Fruit fly (Drosophila melanogaster) whole organism, embryonic: ENCODE results near the gene slmo.

Source experiments
- Aef1 ChIP-seq: fragments of 200-800 bp; sonication (Bioruptor generic); IDR thresholded peaks from 3 replicates; pipeline ENCODE4 v1.3.6; 2022; ENCODE audit warnings: missing biosample characterization, missing genetic modification characterization
- BEAF-32 ChIP-seq: fragments of 200-800 bp; sonication (Bioruptor generic); optimal IDR thresholded peaks from 3 replicates; lab custom pipeline; 2017; ENCODE audit warnings: missing biosample characterization, missing genetic modification characterization, mild to moderate bottlenecking, moderate library complexity, missing genetic modification reagents
- Bteb2 ChIP-seq: fragments of 200-800 bp; sonication (Bioruptor generic); optimal IDR thresholded peaks from 2 replicates; lab custom pipeline; 2016; ENCODE audit warnings: missing biosample characterization, missing genetic modification characterization
- C15 ChIP-seq: fragments of 200-800 bp; sonication (Bioruptor generic); IDR thresholded peaks from 3 replicates; pipeline ENCODE4 v1.3.6; 2022; ENCODE audit warnings: missing biosample characterization, missing genetic modification characterization
- CG10147 ChIP-seq: fragments of 200-800 bp; sonication (Bioruptor generic); optimal IDR thresholded peaks from 2 replicates; lab custom pipeline; 2019; ENCODE audit warnings: missing biosample characterization, mild to moderate bottlenecking, missing genetic modification characterization, moderate library complexity
- CG11398 ChIP-seq: fragments of 200-800 bp; sonication (Bioruptor generic); optimal IDR thresholded peaks from 2 replicates; lab custom pipeline; 2016; ENCODE audit warnings: missing biosample characterization, missing genetic modification characterization
- CG11456 ChIP-seq: fragments of 200-800 bp; sonication (Bioruptor generic); IDR thresholded peaks from 3 replicates; pipeline ENCODE4 v1.3.6; 2022; ENCODE audit warnings: missing biosample characterization, missing genetic modification characterization
- CG12236 ChIP-seq: fragments of 200-800 bp; sonication (Bioruptor generic); optimal IDR thresholded peaks from 2 replicates; lab custom pipeline; 2016; ENCODE audit warnings: missing biosample characterization, missing genetic modification characterization
- CG12744 ChIP-seq: fragments of 200-800 bp; sonication (Bioruptor generic); optimal IDR thresholded peaks from 2 replicates; lab custom pipeline; 2016; ENCODE audit warnings: missing biosample characterization, missing genetic modification characterization
- CG13775 ChIP-seq: fragments of 200-800 bp; sonication (Bioruptor generic); optimal IDR thresholded peaks from 3 replicates; lab custom pipeline; 2017; ENCODE audit warnings: missing biosample characterization, mild to moderate bottlenecking, missing genetic modification characterization
- CG14014 ChIP-seq: fragments of 200-800 bp; sonication (Bioruptor generic); IDR thresholded peaks from 2 replicates; pipeline ENCODE4 v1.3.6; 2022; ENCODE audit warnings: missing biosample characterization, missing genetic modification characterization
- CG14710 ChIP-seq: fragments of 200-800 bp; sonication (Bioruptor generic); optimal IDR thresholded peaks from 3 replicates; lab custom pipeline; 2019; ENCODE audit warnings: missing biosample characterization, mild to moderate bottlenecking, missing genetic modification characterization, moderate library complexity
- CG15073 ChIP-seq: fragments of 200-800 bp; sonication (Bioruptor generic); optimal IDR thresholded peaks from 2 replicates; lab custom pipeline; 2016; ENCODE audit warnings: missing biosample characterization, missing genetic modification characterization
- CG1602 ChIP-seq: fragments of 200-800 bp; sonication (Bioruptor generic); optimal IDR thresholded peaks from 3 replicates; lab custom pipeline; 2016; ENCODE audit warnings: missing biosample characterization, missing genetic modification characterization
- CG17361 ChIP-seq: fragments of 200-800 bp; sonication (Bioruptor generic); IDR thresholded peaks from 3 replicates; pipeline ENCODE4 v1.3.6; 2022; ENCODE audit warnings: missing biosample characterization, missing genetic modification characterization
- CG18619 ChIP-seq: fragments of 200-800 bp; sonication (Bioruptor generic); optimal IDR thresholded peaks from 3 replicates; lab custom pipeline; 2017; ENCODE audit warnings: missing biosample characterization, mild to moderate bottlenecking, missing genetic modification characterization
- CG30403 ChIP-seq: fragments of 200-800 bp; sonication (Bioruptor generic); optimal IDR thresholded peaks from 3 replicates; lab custom pipeline; 2016; ENCODE audit warnings: missing biosample characterization, missing genetic modification characterization
- CG31224 ChIP-seq: fragments of 200-800 bp; sonication (Bioruptor generic); IDR thresholded peaks from 2 replicates; pipeline ENCODE4 v1.3.6; 2022; ENCODE audit warnings: missing biosample characterization, missing genetic modification characterization
- CG3847 ChIP-seq: fragments of 200-800 bp; sonication (Bioruptor generic); IDR thresholded peaks from 2 replicates; pipeline ENCODE4 v1.3.6; 2022; ENCODE audit warnings: missing biosample characterization, missing genetic modification characterization
- CG4617 ChIP-seq: fragments of 200-800 bp; sonication (Bioruptor generic); optimal IDR thresholded peaks from 3 replicates; lab custom pipeline; 2016; ENCODE audit warnings: missing biosample characterization, missing genetic modification characterization, borderline replicate concordance
- CG6791 ChIP-seq: fragments of 200-800 bp; sonication (Bioruptor generic); IDR thresholded peaks from 3 replicates; pipeline ENCODE4 v1.3.6; 2022; ENCODE audit warnings: missing biosample characterization, missing genetic modification characterization; ENCODE audit not compliant: partially characterized antibody
- CG6854 ChIP-seq: fragments of 200-800 bp; sonication (Bioruptor generic); optimal IDR thresholded peaks from 3 replicates; lab custom pipeline; 2017; ENCODE audit warnings: missing biosample characterization, mild to moderate bottlenecking, missing genetic modification characterization
- CG7556 ChIP-seq: fragments of 200-800 bp; sonication (Bioruptor generic); optimal IDR thresholded peaks from 2 replicates; lab custom pipeline; 2017; ENCODE audit warnings: missing biosample characterization, mild to moderate bottlenecking, missing genetic modification characterization
- CG7928 ChIP-seq: fragments of 200-800 bp; sonication (Bioruptor generic); optimal IDR thresholded peaks from 2 replicates; lab custom pipeline; 2017; ENCODE audit warnings: missing biosample characterization, mild to moderate bottlenecking, missing genetic modification characterization
- CG8089 ChIP-seq: fragments of 200-800 bp; sonication (Bioruptor generic); optimal IDR thresholded peaks from 3 replicates; lab custom pipeline; 2016; ENCODE audit warnings: missing biosample characterization, missing genetic modification characterization
- CG9609 ChIP-seq: fragments of 200-800 bp; sonication (Bioruptor generic); optimal IDR thresholded peaks from 3 replicates; lab custom pipeline; 2016; ENCODE audit warnings: missing biosample characterization, missing genetic modification characterization
- CoRest ChIP-seq: fragments of 200-800 bp; sonication (Bioruptor generic); optimal IDR thresholded peaks from 3 replicates; lab custom pipeline; 2018; ENCODE audit warnings: missing biosample characterization, mild to moderate bottlenecking, missing genetic modification characterization, moderate library complexity
- CrebB ChIP-seq: fragments of 200-800 bp; sonication (Bioruptor generic); optimal IDR thresholded peaks from 3 replicates; lab custom pipeline; 2018; ENCODE audit warnings: missing biosample characterization, mild to moderate bottlenecking, missing genetic modification characterization
- Dp ChIP-seq: fragments of 200-800 bp; sonication (Bioruptor generic); optimal IDR thresholded peaks from 2 replicates; lab custom pipeline; 2018; ENCODE audit warnings: missing biosample characterization, mild to moderate bottlenecking, missing genetic modification characterization, moderate library complexity
- ERR ChIP-seq: fragments of 200-800 bp; sonication (Bioruptor generic); optimal IDR thresholded peaks from 2 replicates; lab custom pipeline; 2016; ENCODE audit warnings: missing biosample characterization, missing genetic modification characterization
- Elba2 ChIP-seq: fragments of 200-800 bp; sonication (Bioruptor generic); optimal IDR thresholded peaks from 3 replicates; lab custom pipeline; 2016; ENCODE audit warnings: missing biosample characterization, missing genetic modification characterization
- Ets65A ChIP-seq: fragments of 200-800 bp; sonication (Bioruptor generic); peaks from one replicate; lab custom pipeline; 2016; ENCODE audit warnings: missing biosample characterization, missing genetic modification characterization
- Gug ChIP-seq: fragments of 200-800 bp; sonication (Bioruptor generic); IDR thresholded peaks from 4 replicates; pipeline ENCODE4 v1.3.6; 2022; ENCODE audit warnings: missing biosample characterization, missing genetic modification characterization
- HmgD ChIP-seq: fragments of 200-800 bp; sonication (Bioruptor generic); optimal IDR thresholded peaks from 3 replicates; lab custom pipeline; 2016; ENCODE audit warnings: missing biosample characterization, missing genetic modification characterization
- Kr ChIP-seq: fragments of 200-800 bp; sonication (Bioruptor generic); optimal IDR thresholded peaks from 2 replicates; lab custom pipeline; 2017; ENCODE audit warnings: missing biosample characterization, mild to moderate bottlenecking, missing genetic modification characterization
- MESR4 ChIP-seq: fragments of 200-800 bp; sonication (Bioruptor generic); optimal IDR thresholded peaks from 2 replicates; lab custom pipeline; 2018; ENCODE audit warnings: missing biosample characterization, mild to moderate bottlenecking, missing genetic modification characterization, moderate library complexity
- Med ChIP-seq: fragments of 200-800 bp; sonication (Bioruptor generic); peaks from one replicate; lab custom pipeline; 2016; ENCODE audit warnings: missing biosample characterization, missing genetic modification characterization, mild to moderate bottlenecking, inconsistent platforms, moderate library complexity
- Myb ChIP-seq: fragments of 200-800 bp; sonication (Bioruptor generic); optimal IDR thresholded peaks from 2 replicates; lab custom pipeline; 2016; ENCODE audit warnings: missing biosample characterization, missing genetic modification characterization
- NC2β ChIP-seq: fragments of 200-800 bp; sonication (Bioruptor generic); optimal IDR thresholded peaks from 2 replicates; lab custom pipeline; 2016; ENCODE audit warnings: missing biosample characterization, missing genetic modification characterization
- Six4 ChIP-seq: fragments of 200-800 bp; sonication (Bioruptor generic); optimal IDR thresholded peaks from 2 replicates; lab custom pipeline; 2016; ENCODE audit warnings: missing biosample characterization, missing genetic modification characterization
- Ssrp ChIP-seq: fragments of 200-800 bp; sonication (Bioruptor generic); optimal IDR thresholded peaks from 2 replicates; lab custom pipeline; 2018; ENCODE audit warnings: missing biosample characterization, mild to moderate bottlenecking, missing genetic modification characterization, moderate library complexity
- Tbp ChIP-seq: fragments of >200 bp; optimal IDR thresholded peaks from 2 replicates; lab custom pipeline; 2018; ENCODE audit warnings: missing biosample characterization, missing genetic modification characterization
- abd-A ChIP-seq: fragments of 200-800 bp; sonication (Bioruptor generic); optimal IDR thresholded peaks from 3 replicates; lab custom pipeline; 2019; ENCODE audit warnings: missing biosample characterization, mild to moderate bottlenecking, missing genetic modification characterization, moderate library complexity
- amos ChIP-seq: fragments of 200-800 bp; sonication (Bioruptor generic); IDR thresholded peaks from 2 replicates; pipeline ENCODE4 v1.3.6; 2022; ENCODE audit warnings: missing biosample characterization, missing genetic modification characterization; ENCODE audit not compliant: partially characterized antibody
- ara ChIP-seq: fragments of 200-800 bp; sonication (Bioruptor generic); IDR thresholded peaks from 2 replicates; pipeline ENCODE4 v1.3.6; 2022; ENCODE audit warnings: missing biosample characterization, missing genetic modification characterization
- chinmo ChIP-seq: fragments of 200-800 bp; sonication (Bioruptor generic); IDR thresholded peaks from 4 replicates; pipeline ENCODE4 v1.3.6; 2022; ENCODE audit warnings: missing biosample characterization, missing genetic modification characterization; ENCODE audit not compliant: partially characterized antibody
- fd64A ChIP-seq: fragments of 200-800 bp; sonication (Bioruptor generic); optimal IDR thresholded peaks from 3 replicates; lab custom pipeline; 2018; ENCODE audit warnings: missing biosample characterization, mild to moderate bottlenecking, missing genetic modification characterization
- rib ChIP-seq: fragments of 200-800 bp; sonication (Bioruptor generic); IDR thresholded peaks from 2 replicates; pipeline ENCODE4 v1.3.6; 2022; ENCODE audit warnings: missing biosample characterization, missing genetic modification characterization
- ro ChIP-seq: fragments of 200-800 bp; sonication (Bioruptor generic); IDR thresholded peaks from 2 replicates; pipeline ENCODE4 v1.3.6; 2022; ENCODE audit warnings: missing biosample characterization, missing genetic modification characterization
- row ChIP-seq: fragments of 200-800 bp; sonication (Bioruptor generic); IDR thresholded peaks from 3 replicates; pipeline ENCODE4 v1.3.6; 2022; ENCODE audit warnings: missing biosample characterization, missing genetic modification characterization
- stwl ChIP-seq: fragments of 200-800 bp; sonication (Bioruptor generic); optimal IDR thresholded peaks from 3 replicates; lab custom pipeline; 2018; ENCODE audit warnings: missing biosample characterization, mild to moderate bottlenecking, missing genetic modification characterization, moderate library complexity
- tap ChIP-seq: fragments of 200-800 bp; optimal IDR thresholded peaks from 3 replicates; lab custom pipeline; 2019; ENCODE audit warnings: missing biosample characterization, mild to moderate bottlenecking, missing genetic modification characterization, moderate library complexity
- tll ChIP-seq, 2 experiments: fragments of 200-800 bp in 1 of 2; fragments of >200 bp in 1 of 2; sonication (Bioruptor generic) in 1 of 2; optimal IDR thresholded peaks; 2 replicates each; lab custom pipeline; 2017 to 2019; ENCODE audit warnings: missing biosample characterization in 2 of 2, missing genetic modification characterization in 2 of 2, mild to moderate bottlenecking in 1 of 2, moderate library complexity in 1 of 2

The slmo gene

DNA sequence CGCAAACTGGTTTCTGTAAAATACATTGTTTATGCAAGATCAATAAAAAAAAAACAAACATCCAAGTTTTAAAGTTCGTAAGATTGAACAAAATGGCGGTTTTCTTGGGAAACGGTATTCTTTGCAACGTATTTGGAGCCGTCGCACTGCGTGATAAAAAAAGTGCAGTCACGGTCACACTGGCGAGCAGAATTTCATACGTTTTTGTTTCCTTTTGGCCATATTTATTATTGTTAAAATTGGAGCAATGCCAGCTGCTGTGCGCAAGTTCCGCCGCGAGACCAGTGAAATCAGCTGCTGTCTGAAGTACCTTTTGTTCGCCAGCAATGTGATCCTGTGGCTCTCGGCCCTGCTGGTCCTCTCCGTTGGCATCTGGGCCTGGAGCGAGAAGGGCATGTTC is 48.4 kb downstream of the slmo start, which contains the start of gene Tsp26A (continued):
- TF ChIP-seq CG10147 (GFP tag; lab: Kevin White, UChicago) (no peak), ERR (GFP tag; lab: Kevin White, UChicago) (no peak), Bteb2 (GFP tag; lab: Kevin White, UChicago) (no peak), Ets65A (GFP tag; lab: Kevin White, UChicago) (no peak), CG11398 (no peak), CG14710 (no peak), CG7556 (GFP tag; lab: Kevin White, UChicago) (no peak), CG11456 (GFP tag; lab: Robert Waterston, UW) (no peak), CG6791 (GFP tag; lab: Robert Waterston, UW) (0 out of 3 replicates have a peak, but pooled peaks have one; percentile 35), chinmo (GFP tag; lab: Robert Waterston, UW) (0 out of 4 replicates have a peak, but pooled peaks have one; percentile 52), CG17361 (GFP tag; lab: Robert Waterston, UW) (no peak), CG30403 (GFP tag; lab: Kevin White, UChicago) (no peak), Tbp (no peak), HmgD (no peak), CG13775 (GFP tag; lab: Kevin White, UChicago) (no peak), tll (GFP tag; optimal IDR thresholded peaks at IDR 0.05; lab: Kevin White, UChicago) (no peak), Myb (peak; percentile 39), Elba2 (GFP tag; lab: Kevin White, UChicago) (no peak), Ssrp (tag; lab: Kevin White, UChicago) (no peak), CG18619 (no peak), CG1602 (GFP tag; lab: Kevin White, UChicago) (no peak), CG12744 (GFP tag; lab: Kevin White, UChicago) (no peak), Aef1 (GFP tag; lab: Robert Waterston, UW) (no peak), MESR4 (GFP tag; lab: Kevin White, UChicago) (peak; percentile 78), row (GFP tag; lab: Robert Waterston, UW) (0 out of 3 replicates have a peak, but pooled peaks have one; percentile 23), Dp (GFP tag; lab: Kevin White, UChicago) (peak; percentile 47), NC2β (GFP tag; lab: Kevin White, UChicago) (no peak), stwl (tag; lab: Kevin White, UChicago) (peak; percentile 55), CG12236 (GFP tag; lab: Kevin White, UChicago) (no peak), amos (GFP tag; lab: Robert Waterston, UW) (no peak), ro (GFP tag; lab: Robert Waterston, UW) (no peak), CG14014 (GFP tag; lab: Robert Waterston, UW) (no peak), CoRest (tag; lab: Kevin White, UChicago) (peak; percentile 15), ara (GFP tag; lab: Robert Waterston, UW) (no peak), tap (no peak), CG4617 (GFP tag; lab: Kevin White, UChicago) (peak; percentile 61), Med (GFP tag; lab: Kevin White, UChicago) (peak; percentile 62)

DNA sequence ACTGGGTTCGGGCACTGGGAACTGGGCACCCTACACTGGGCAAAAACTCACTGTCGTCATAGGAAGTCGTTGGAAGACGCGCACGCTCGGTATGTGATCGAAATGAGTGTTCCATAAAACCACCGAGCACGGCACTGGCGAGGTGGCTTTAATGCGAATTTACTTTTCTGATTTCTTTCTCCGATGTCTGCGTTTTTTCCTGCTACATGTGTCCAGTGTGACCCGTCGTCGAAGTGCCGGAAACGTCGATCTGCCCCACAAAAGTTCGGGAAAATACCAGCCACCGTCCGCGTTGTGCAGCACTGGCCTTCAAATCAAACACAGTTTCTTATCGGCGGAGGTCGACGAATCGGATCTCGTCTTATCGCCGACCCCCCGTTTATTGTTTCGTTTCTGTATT is 49.3 kb downstream of the slmo start, which contains the start of gene Kdm5:
TSS of gene Kdm5 (minus strand) at position 255 of the 400 bp plus-strand sequence.
- TF ChIP-seq Kr (GFP tag; lab: Kevin White, UChicago) = no peak
- TF ChIP-seq CG7928 = no peak
- TF ChIP-seq CG15073 (GFP tag; lab: Kevin White, UChicago) = no peak
- TF ChIP-seq C15 (GFP tag; lab: Robert Waterston, UW) = no peak
- TF ChIP-seq abd-A (tag; lab: Kevin White, UChicago) = no peak
- TF ChIP-seq CG6854 (GFP tag; lab: Kevin White, UChicago) = no peak
- peak; percentile 55 for TF ChIP-seq CG3847
- peak; percentile 43 for TF ChIP-seq BEAF-32 (GFP tag; lab: Kevin White, UChicago)
- TF ChIP-seq CG31224 (GFP tag; lab: Robert Waterston, UW) = peak; percentile 14; the same call in 1 of the 2 replicates
- peak; percentile 2 for TF ChIP-seq CG8089 (GFP tag; lab: Kevin White, UChicago)
- TF ChIP-seq rib = no peak
- TF ChIP-seq Med (GFP tag; lab: Kevin White, UChicago) = peak; percentile 93
- TF ChIP-seq CrebB = peak; percentile 14
- no peak for TF ChIP-seq Six4
- peak; percentile 54 for TF ChIP-seq CG9609 (GFP tag; lab: Kevin White, UChicago)
- no peak; the same call in 3 of the 4 replicates for TF ChIP-seq Gug (GFP tag; lab: Robert Waterston, UW)
- TF ChIP-seq fd64A (GFP tag; lab: Kevin White, UChicago) = no peak
